Worm (Caenorhabditis elegans) whole organism, late embryonic: ENCODE measurements around the gene K12G11.6.

Source experiments
- C38D4.7 ChIP-seq: fragments of 200-800 bp; sonication (Bioruptor generic); optimal IDR thresholded peaks from 2 replicates; lab custom pipeline; 2018; ENCODE audit warnings: mild to moderate bottlenecking, missing genetic modification characterization, moderate library complexity, missing compliant biosample characterization
- ahr-1 ChIP-seq: sonication (generic microtip); optimal IDR thresholded peaks from 2 replicates; lab custom pipeline; 2016; ENCODE audit warnings: missing genetic modification characterization, missing compliant biosample characterization
- ama-1 ChIP-seq: fragments of 150-350 bp; optimal IDR thresholded peaks from 2 replicates; lab custom pipeline; 2014
- ceh-18 ChIP-seq: sonication (generic microtip); optimal IDR thresholded peaks from 2 replicates; lab custom pipeline; 2016; ENCODE audit warnings: missing genetic modification characterization, missing compliant biosample characterization
- ceh-19 ChIP-seq: fragments of 200-800 bp; sonication (Bioruptor generic); optimal IDR thresholded peaks from 2 replicates; lab custom pipeline; 2018; ENCODE audit warnings: mild to moderate bottlenecking, missing genetic modification characterization, missing compliant biosample characterization
- ceh-2 ChIP-seq: sonication (generic microtip); optimal IDR thresholded peaks from 2 replicates; lab custom pipeline; 2016; ENCODE audit warnings: missing genotype, missing genetic modification characterization, missing compliant biosample characterization
- ceh-24 ChIP-seq: sonication (generic microtip); optimal IDR thresholded peaks from 2 replicates; lab custom pipeline; 2016; ENCODE audit warnings: mild to moderate bottlenecking, missing genetic modification characterization, missing compliant biosample characterization
- ceh-30 ChIP-seq: fragments of 150-350 bp; optimal IDR thresholded peaks from 2 replicates; lab custom pipeline; 2014; ENCODE audit warnings: missing biosample characterization, missing genetic modification characterization
- ceh-6 ChIP-seq: fragments of 200-800 bp; sonication (Bioruptor generic); optimal IDR thresholded peaks from 2 replicates; lab custom pipeline; 2018; ENCODE audit warnings: mild to moderate bottlenecking, missing genetic modification characterization, missing compliant biosample characterization
- dve-1 ChIP-seq: sonication (generic microtip); optimal IDR thresholded peaks from 2 replicates; lab custom pipeline; 2017; ENCODE audit warnings: antibody characterized with exemption, mild to moderate bottlenecking, missing genetic modification characterization, missing compliant biosample characterization
- elt-2 ChIP-seq: sonication (generic microtip); optimal IDR thresholded peaks from 2 replicates; lab custom pipeline; 2016; ENCODE audit warnings: missing genetic modification reagents, missing genetic modification characterization, missing compliant biosample characterization
- elt-4 ChIP-seq: sonication (generic microtip); optimal IDR thresholded peaks from 2 replicates; lab custom pipeline; 2016; ENCODE audit warnings: missing genetic modification characterization, missing compliant biosample characterization
- fkh-6 ChIP-seq: sonication (generic microtip); optimal IDR thresholded peaks from 2 replicates; lab custom pipeline; 2016; ENCODE audit warnings: missing genetic modification characterization, missing compliant biosample characterization
- gmeb-2 ChIP-seq: sonication (generic microtip); optimal IDR thresholded peaks from 2 replicates; lab custom pipeline; 2016; ENCODE audit warnings: missing genetic modification characterization, inconsistent platforms, missing compliant biosample characterization
- hlh-13 ChIP-seq: fragments of 200-800 bp; sonication (Bioruptor generic); optimal IDR thresholded peaks from 2 replicates; lab custom pipeline; 2018; ENCODE audit warnings: mild to moderate bottlenecking, missing genetic modification characterization, missing compliant biosample characterization
- hlh-30 ChIP-seq: sonication (generic microtip); optimal IDR thresholded peaks from 2 replicates; lab custom pipeline; 2017; ENCODE audit warnings: antibody characterized with exemption, missing genetic modification characterization, missing compliant biosample characterization; ENCODE audit not compliant: insufficient read depth
- hlh-8 ChIP-seq: sonication (generic microtip); optimal IDR thresholded peaks from 2 replicates; lab custom pipeline; 2016; ENCODE audit warnings: missing genotype, missing genetic modification characterization, missing compliant biosample characterization
- lin-11 ChIP-seq: fragments of 200-800 bp; sonication (Bioruptor generic); optimal IDR thresholded peaks from 2 replicates; lab custom pipeline; 2018; ENCODE audit warnings: mild to moderate bottlenecking, missing genetic modification characterization, missing compliant biosample characterization
- mec-3 ChIP-seq: sonication (generic microtip); optimal IDR thresholded peaks from 2 replicates; lab custom pipeline; 2016; ENCODE audit warnings: borderline replicate concordance, missing genetic modification characterization, missing compliant biosample characterization
- nhr-232 ChIP-seq: sonication (generic microtip); optimal IDR thresholded peaks from 2 replicates; lab custom pipeline; 2016; ENCODE audit warnings: missing genetic modification characterization, missing compliant biosample characterization
- pat-9 ChIP-seq: fragments of 200-800 bp; sonication (Bioruptor generic); optimal IDR thresholded peaks from 2 replicates; lab custom pipeline; 2018; ENCODE audit warnings: mild to moderate bottlenecking, missing genetic modification characterization, moderate library complexity, missing compliant biosample characterization
- pha-2 ChIP-seq: sonication (generic microtip); optimal IDR thresholded peaks from 2 replicates; lab custom pipeline; 2017; ENCODE audit warnings: mild to moderate bottlenecking, missing genetic modification characterization, missing compliant biosample characterization
- ref-2 ChIP-seq: sonication (generic microtip); optimal IDR thresholded peaks from 2 replicates; lab custom pipeline; 2016; ENCODE audit warnings: missing genetic modification characterization, missing compliant biosample characterization
- rnt-1 ChIP-seq: sonication (generic microtip); optimal IDR thresholded peaks from 2 replicates; lab custom pipeline; 2016; ENCODE audit warnings: missing genetic modification characterization, missing compliant biosample characterization
- sox-2 ChIP-seq: fragments of 200-800 bp; sonication (Bioruptor generic); IDR thresholded peaks from 2 replicates; pipeline ENCODE4 v1.3.6; 2022; ENCODE audit warnings: missing genetic modification reagents, missing genetic modification characterization, missing compliant biosample characterization
- sox-4 ChIP-seq: sonication (generic microtip); optimal IDR thresholded peaks from 2 replicates; lab custom pipeline; 2017; ENCODE audit warnings: mild to moderate bottlenecking, missing genetic modification characterization, inconsistent platforms, missing compliant biosample characterization
- syd-9 ChIP-seq: sonication (generic microtip); optimal IDR thresholded peaks from 2 replicates; lab custom pipeline; 2016; ENCODE audit warnings: mild to moderate bottlenecking, missing genetic modification characterization, moderate library complexity, missing compliant biosample characterization
- tbx-7 ChIP-seq: sonication (generic microtip); optimal IDR thresholded peaks from 2 replicates; lab custom pipeline; 2016; ENCODE audit warnings: missing genotype, missing genetic modification characterization, missing compliant biosample characterization
- ttx-3 ChIP-seq: sonication (generic microtip); optimal IDR thresholded peaks from 2 replicates; lab custom pipeline; 2016; ENCODE audit warnings: missing genetic modification reagents, missing genetic modification characterization, missing compliant biosample characterization
- zip-5 ChIP-seq: sonication (generic microtip); optimal IDR thresholded peaks from 2 replicates; lab custom pipeline; 2016; ENCODE audit warnings: missing genetic modification characterization, missing compliant biosample characterization
- ztf-16 ChIP-seq: sonication (generic microtip); optimal IDR thresholded peaks from 2 replicates; lab custom pipeline; 2017; ENCODE audit warnings: missing genetic modification characterization, missing compliant biosample characterization

The K12G11.6 gene

ce11 chrV:11859082-11859858 is 34.9 kb upstream of the K12G11.6 start:
- no peak for TF ChIP-seq ceh-18
- peak; percentile 73 for TF ChIP-seq elt-2
- no peak for TF ChIP-seq hlh-13 (GFP tag; lab: Kevin White, UChicago)
- no peak for TF ChIP-seq mec-3 (tag; lab: Kevin White, UChicago)
- no peak for TF ChIP-seq syd-9 (tag; lab: Kevin White, UChicago)
- peak; percentile 49 for TF ChIP-seq hlh-30
- no peak for TF ChIP-seq ceh-2 (tag; lab: Kevin White, UChicago)
- TF ChIP-seq dve-1 (tag; lab: Kevin White, UChicago), result no peak
- no peak for TF ChIP-seq sox-4 (tag; lab: Kevin White, UChicago)
- TF ChIP-seq ceh-6 (GFP tag; lab: Kevin White, UChicago), result no peak
- no peak for TF ChIP-seq ceh-24 (tag; lab: Kevin White, UChicago)
- TF ChIP-seq ama-1 (lab: Kevin White, UChicago), result no peak
- TF ChIP-seq hlh-8 (tag; lab: Kevin White, UChicago), result no peak
- no peak for TF ChIP-seq lin-11 (tag; lab: Kevin White, UChicago)
- TF ChIP-seq ceh-30, result no peak

DNA sequence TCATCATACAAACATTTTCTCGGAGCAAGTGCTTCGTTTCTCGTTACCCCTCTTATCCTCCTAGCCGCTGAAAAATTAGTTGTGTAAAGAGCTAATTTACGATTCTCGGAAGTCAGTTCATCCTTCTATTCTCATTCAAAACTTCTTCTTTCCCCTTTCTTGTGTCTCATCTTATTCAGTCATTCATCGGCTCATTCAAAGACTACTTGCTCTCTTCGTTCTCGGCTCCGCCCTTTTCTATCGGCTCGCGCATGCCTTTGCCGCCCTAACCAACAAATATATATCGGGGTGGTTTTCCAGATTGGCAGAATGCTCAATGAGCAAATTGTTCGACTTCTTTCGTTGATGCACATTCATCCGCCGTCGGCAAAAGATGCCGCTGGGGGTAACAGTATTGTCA is 33.8 kb upstream of the K12G11.6 start, which contains the start of gene R13H4.5:
TSS of gene R13H4.5 (plus strand) at position 301 of the 400 bp plus-strand sequence.
- no peak for TF ChIP-seq ceh-2 (tag; lab: Kevin White, UChicago)

DNA sequence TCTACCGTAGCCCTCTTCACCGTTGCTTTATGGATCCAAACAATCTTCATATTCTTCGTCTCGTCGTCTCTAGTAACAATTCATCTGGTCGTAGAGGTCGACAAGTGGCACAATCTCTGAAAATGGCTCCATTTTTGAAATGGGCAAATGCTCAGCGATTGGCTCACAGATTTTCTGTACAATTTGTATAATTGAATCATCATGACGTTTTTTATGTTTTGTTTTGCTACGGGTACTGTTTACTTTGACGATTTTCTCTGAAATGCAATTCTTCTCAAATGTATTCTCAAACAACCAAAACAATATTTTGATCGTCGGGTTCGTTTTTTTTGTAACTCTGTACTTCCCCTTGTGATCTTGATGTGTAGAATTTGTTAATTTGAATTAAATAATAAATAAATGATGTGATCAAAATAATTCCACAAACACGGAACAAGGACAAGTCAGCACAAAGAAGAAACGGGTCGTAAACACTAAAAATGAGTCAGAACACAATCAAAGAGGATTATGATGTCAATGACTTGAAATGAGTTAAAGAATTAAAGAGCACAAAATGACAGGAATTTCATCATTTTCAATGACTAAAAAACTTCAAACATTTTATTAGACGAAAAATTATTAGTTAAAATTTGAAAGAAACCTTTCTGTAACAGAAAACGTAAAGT is 32.1 kb upstream of the K12G11.6 start:
- no peak for TF ChIP-seq hlh-13 (GFP tag; lab: Kevin White, UChicago)
- no peak for TF ChIP-seq nhr-232 (tag; lab: Kevin White, UChicago)
- TF ChIP-seq gmeb-2, result no peak
- TF ChIP-seq zip-5, result no peak

- TF ChIP-seq ztf-16, result no peak
Observed at ce11 chrV:11862817-11863216, 31.3 kb upstream of the K12G11.6 start, which contains the start of gene R13H4.6. R13H4.6 (plus strand) TSS chrV:11863117.

DNA sequence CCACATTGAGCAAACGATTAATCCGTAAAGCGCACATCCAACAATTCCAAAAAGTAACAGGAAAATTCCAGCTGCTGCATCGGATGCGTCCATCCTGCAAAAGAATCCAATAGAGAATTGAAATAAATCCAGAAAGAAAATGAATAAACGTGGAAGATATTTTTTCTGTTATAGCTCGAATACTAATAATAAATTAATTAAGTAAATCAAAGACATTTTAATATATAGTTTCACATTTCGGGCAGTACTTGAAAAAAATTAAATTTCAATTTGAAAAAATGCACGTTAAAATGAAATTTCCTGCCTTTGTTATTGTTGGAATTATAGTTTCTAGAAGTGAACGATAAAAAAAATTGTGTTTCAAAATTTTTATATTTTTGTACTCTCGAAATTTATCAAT is 26.0 kb upstream of the K12G11.6 start, which contains the start of gene R13H4.7:
TSS of gene R13H4.7 (minus strand) at position 101 of the 400 bp plus-strand sequence.
- TF ChIP-seq pat-9 (tag; lab: Kevin White, UChicago), result no peak
- no peak for TF ChIP-seq C38D4.7 (GFP tag; lab: Kevin White, UChicago)
- TF ChIP-seq elt-4 (tag; lab: Kevin White, UChicago), result no peak
- TF ChIP-seq sox-2 (GFP tag; lab: Robert Waterston, UW), result no peak
- TF ChIP-seq fkh-6 (tag; lab: Kevin White, UChicago), result no peak
- no peak for TF ChIP-seq ceh-2 (tag; lab: Kevin White, UChicago)
- no peak for TF ChIP-seq ttx-3 (tag; lab: Kevin White, UChicago)

DNA sequence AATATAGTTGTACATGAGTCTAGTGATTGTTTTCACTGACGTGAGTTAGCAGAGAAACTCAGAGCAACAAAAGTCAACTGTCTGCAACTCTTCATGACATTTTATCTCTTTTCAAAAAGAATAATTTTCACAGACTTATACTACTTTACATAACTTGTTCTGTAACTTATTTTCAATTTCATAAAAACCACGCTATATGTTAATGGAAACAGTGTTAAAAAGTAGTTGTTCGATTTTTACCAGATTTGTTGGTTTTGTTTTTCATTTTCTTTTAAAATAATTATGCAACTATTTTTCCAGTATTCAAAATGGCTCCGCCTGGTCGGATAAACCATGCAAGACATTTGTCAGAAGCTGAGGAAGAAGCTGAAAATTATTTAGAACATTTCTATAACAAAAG is 19.1 kb upstream of the K12G11.6 start, which contains the start of gene sulp-4:
TSS of gene sulp-4 (plus strand) at position 301 of the 400 bp plus-strand sequence.
- TF ChIP-seq sox-2 (GFP tag; lab: Robert Waterston, UW) (no peak), ahr-1 (tag; lab: Kevin White, UChicago) (no peak), ceh-18 (no peak), ceh-19 (GFP tag; lab: Kevin White, UChicago) (no peak), tbx-7 (no peak), ref-2 (tag; lab: Kevin White, UChicago) (no peak), pha-2 (tag; lab: Kevin White, UChicago) (no peak), ceh-30 (no peak), rnt-1 (tag; lab: Kevin White, UChicago) (no peak)
